Worm (Caenorhabditis elegans) whole organism, mixed stage, embryonic: ENCODE results near the gene mam-6.

Source experiments
- M03D4.4 ChIP-seq: sonication (generic microtip); optimal IDR thresholded peaks from 2 replicates; lab custom pipeline; 2017; ENCODE audit warnings: mild to moderate bottlenecking, missing genetic modification characterization, missing compliant biosample characterization
- bed-3 ChIP-seq: fragments of 200-800 bp; sonication (Bioruptor generic); optimal IDR thresholded peaks from 3 replicates; lab custom pipeline; 2018; ENCODE audit warnings: mild to moderate bottlenecking, missing genetic modification characterization, moderate library complexity, missing compliant biosample characterization
- blmp-1 ChIP-seq: fragments of 150-350 bp; optimal IDR thresholded peaks from 2 replicates; lab custom pipeline; 2014; ENCODE audit warnings: missing biosample characterization, missing genetic modification characterization
- ceh-43 ChIP-seq: fragments of 200-800 bp; sonication (Bioruptor generic); optimal IDR thresholded peaks from 2 replicates; lab custom pipeline; 2018; ENCODE audit warnings: mild to moderate bottlenecking, missing genetic modification characterization, moderate library complexity, missing compliant biosample characterization
- ceh-83 ChIP-seq: fragments of 200-800 bp; sonication (Bioruptor generic); optimal IDR thresholded peaks from 2 replicates; lab custom pipeline; 2018; ENCODE audit warnings: mild to moderate bottlenecking, missing genetic modification characterization, missing compliant biosample characterization
- ces-1 ChIP-seq: fragments of 150-350 bp; optimal IDR thresholded peaks from 2 replicates; lab custom pipeline; 2014; ENCODE audit warnings: missing biosample characterization, missing genetic modification reagents, missing genetic modification characterization
- cnd-1 ChIP-seq: fragments of 200-800 bp; sonication (Bioruptor generic); optimal IDR thresholded peaks from 2 replicates; lab custom pipeline; 2018; ENCODE audit warnings: mild to moderate bottlenecking, missing genetic modification characterization, missing compliant biosample characterization
- drap-1 ChIP-seq: fragments of 200-800 bp; sonication (Bioruptor generic); optimal IDR thresholded peaks from 3 replicates; lab custom pipeline; 2018; ENCODE audit warnings: mild to moderate bottlenecking, missing genetic modification characterization, missing compliant biosample characterization
- elt-3 ChIP-seq: fragments of 150-350 bp; optimal IDR thresholded peaks from 2 replicates; lab custom pipeline; 2014; ENCODE audit warnings: missing biosample characterization, missing genetic modification characterization
- flh-1 ChIP-seq: fragments of 200-800 bp; sonication (Bioruptor generic); optimal IDR thresholded peaks from 2 replicates; lab custom pipeline; 2018; ENCODE audit warnings: mild to moderate bottlenecking, missing genetic modification characterization, moderate library complexity, missing compliant biosample characterization
- ham-2 ChIP-seq: fragments of 200-800 bp; sonication (Bioruptor generic); optimal IDR thresholded peaks from 2 replicates; lab custom pipeline; 2018; ENCODE audit warnings: mild to moderate bottlenecking, missing genetic modification characterization, missing compliant biosample characterization
- hlh-1 ChIP-seq: fragments of 150-350 bp; optimal IDR thresholded peaks from 2 replicates; lab custom pipeline; 2014; ENCODE audit warnings: missing biosample characterization, missing genetic modification reagents, missing genetic modification characterization
- lin-32 ChIP-seq: fragments of 200-800 bp; sonication (Bioruptor generic); optimal IDR thresholded peaks from 2 replicates; lab custom pipeline; 2018; ENCODE audit warnings: mild to moderate bottlenecking, missing genetic modification characterization, missing compliant biosample characterization
- lsy-2 ChIP-seq: fragments of 150-350 bp; optimal IDR thresholded peaks from 2 replicates; lab custom pipeline; 2014; ENCODE audit warnings: missing biosample characterization, missing genetic modification characterization
- mab-5 ChIP-seq: fragments of 150-350 bp; optimal IDR thresholded peaks from 2 replicates; lab custom pipeline; 2014; ENCODE audit warnings: missing biosample characterization, missing genetic modification characterization
- mep-1 ChIP-seq: fragments of 150-350 bp; optimal IDR thresholded peaks from 2 replicates; lab custom pipeline; 2017; ENCODE audit warnings: missing biosample characterization, missing genetic modification reagents, missing genetic modification characterization, inconsistent platforms
- mls-2 ChIP-seq: sonication (generic microtip); optimal IDR thresholded peaks from 2 replicates; lab custom pipeline; 2016; ENCODE audit warnings: mild to moderate bottlenecking, missing genetic modification characterization, moderate library complexity, missing compliant biosample characterization
- nhr-12 ChIP-seq: fragments of 150-350 bp; optimal IDR thresholded peaks from 2 replicates; lab custom pipeline; 2014; ENCODE audit warnings: missing biosample characterization, missing genetic modification characterization
- nhr-2 ChIP-seq: fragments of 150-350 bp; optimal IDR thresholded peaks from 2 replicates; lab custom pipeline; 2014; ENCODE audit warnings: missing biosample characterization, missing genetic modification characterization
- nhr-237 ChIP-seq: fragments of 150-350 bp; optimal IDR thresholded peaks from 2 replicates; lab custom pipeline; 2014; ENCODE audit warnings: missing biosample characterization, missing genetic modification characterization
- nhr-28 ChIP-seq: fragments of 150-350 bp; optimal IDR thresholded peaks from 2 replicates; lab custom pipeline; 2014; ENCODE audit warnings: missing biosample characterization, missing genetic modification characterization
- nhr-76 ChIP-seq: sonication (generic microtip); optimal IDR thresholded peaks from 2 replicates; lab custom pipeline; 2017; ENCODE audit warnings: missing biosample characterization, missing genetic modification characterization
- pha-4 ChIP-seq: fragments of 150-350 bp; optimal IDR thresholded peaks from 2 replicates; lab custom pipeline; 2018; ENCODE audit warnings: missing biosample characterization, missing genetic modification reagents, missing genetic modification characterization
- sem-2 ChIP-seq: fragments of 200-800 bp; sonication (Bioruptor generic); optimal IDR thresholded peaks from 2 replicates; lab custom pipeline; 2018; ENCODE audit warnings: mild to moderate bottlenecking, missing genetic modification characterization, missing compliant biosample characterization
- snpc-4 ChIP-seq: fragments of 150-350 bp; optimal IDR thresholded peaks from 2 replicates; lab custom pipeline; 2014; ENCODE audit warnings: missing biosample characterization, missing genetic modification characterization
- sptf-1 ChIP-seq: sonication (generic microtip); optimal IDR thresholded peaks from 2 replicates; lab custom pipeline; 2017; ENCODE audit warnings: mild to moderate bottlenecking, missing genetic modification characterization, moderate library complexity, missing compliant biosample characterization
- tbx-8 ChIP-seq: fragments of 200-800 bp; sonication (Bioruptor generic); optimal IDR thresholded peaks from 2 replicates; lab custom pipeline; 2018; ENCODE audit warnings: mild to moderate bottlenecking, missing genetic modification characterization, moderate library complexity, missing compliant biosample characterization
- unc-120 ChIP-seq: sonication (generic microtip); optimal IDR thresholded peaks from 2 replicates; lab custom pipeline; 2017; ENCODE audit warnings: missing genetic modification characterization, missing compliant biosample characterization; ENCODE audit not compliant: poor library complexity, severe bottlenecking
- unc-39 ChIP-seq: fragments of 150-350 bp; optimal IDR thresholded peaks from 2 replicates; lab custom pipeline; 2014; ENCODE audit warnings: missing biosample characterization, missing genetic modification characterization
- unc-62 ChIP-seq: fragments of 150-350 bp; optimal IDR thresholded peaks from 2 replicates; lab custom pipeline; 2014; ENCODE audit warnings: missing biosample characterization, missing genetic modification reagents, missing genetic modification characterization
- zip-8 ChIP-seq: fragments of 150-350 bp; optimal IDR thresholded peaks from 2 replicates; lab custom pipeline; 2014; ENCODE audit warnings: missing biosample characterization, missing genetic modification characterization
- ztf-11 ChIP-seq: fragments of 150-350 bp; optimal IDR thresholded peaks from 2 replicates; lab custom pipeline; 2014; ENCODE audit warnings: missing biosample characterization, missing genetic modification characterization

Gene mam-6

ce11 chrX:15075170-15075569 lies 6.0 kb upstream of the mam-6 start:
- TF ChIP-seq nhr-76 (tag; lab: Kevin White, UChicago) (no peak), bed-3 (GFP tag; lab: Kevin White, UChicago) (no peak), hlh-1 (tag; lab: Kevin White, UChicago) (no peak), sptf-1 (no peak), lsy-2 (tag; lab: Kevin White, UChicago) (no peak), mep-1 (no peak), mab-5 (no peak), zip-8 (no peak), blmp-1 (tag; lab: Kevin White, UChicago) (no peak), unc-62 (GFP tag; lab: Kevin White, UChicago) (no peak), ces-1 (GFP tag; lab: Kevin White, UChicago) (no peak), M03D4.4 (tag; lab: Kevin White, UChicago) (no peak), snpc-4 (tag; lab: Kevin White, UChicago) (no peak)

ce11 chrX:15073479-15073878 lies 4.3 kb upstream of the mam-6 start:
- TF ChIP-seq unc-120 (tag; lab: Kevin White, UChicago) (no peak), lin-32 (GFP tag; lab: Kevin White, UChicago) (no peak), unc-39 (no peak), nhr-12 (tag; lab: Kevin White, UChicago) (no peak), drap-1 (GFP tag; lab: Kevin White, UChicago) (no peak), ham-2 (GFP tag; lab: Kevin White, UChicago) (no peak), elt-3 (no peak), nhr-28 (tag; lab: Kevin White, UChicago) (no peak), unc-62 (GFP tag; lab: Kevin White, UChicago) (no peak)

ce11 chrX:15072877-15073276 lies 3.7 kb upstream of the mam-6 start:
- TF ChIP-seq elt-3 (no peak), mls-2 (tag; lab: Kevin White, UChicago) (no peak), mep-1 (no peak), flh-1 (GFP tag; lab: Kevin White, UChicago) (no peak)

- TF ChIP-seq tbx-8 (GFP tag; lab: Kevin White, UChicago) (no peak), nhr-237 (tag; lab: Kevin White, UChicago) (no peak), ceh-83 (GFP tag; lab: Kevin White, UChicago) (no peak), sem-2 (GFP tag; lab: Kevin White, UChicago) (no peak), unc-120 (tag; lab: Kevin White, UChicago) (no peak), nhr-12 (tag; lab: Kevin White, UChicago) (no peak)
- TF ChIP-seq, all 35 proteins: peak for 0
Measured at ce11 chrX:15070137-15070536, 995 bp upstream of the mam-6 start.

- TF ChIP-seq cnd-1 (tag; lab: Kevin White, UChicago), result no peak
- TF ChIP-seq ceh-43, result no peak
- TF ChIP-seq pha-4 (tag; lab: Kevin White, UChicago), result no peak
- no peak for TF ChIP-seq snpc-4 (tag; lab: Kevin White, UChicago)
- TF ChIP-seq mab-5, result no peak
- TF ChIP-seq zip-8, result no peak
- TF ChIP-seq bed-3 (GFP tag; lab: Kevin White, UChicago), result no peak
- TF ChIP-seq ztf-11 (tag; lab: Kevin White, UChicago), result no peak
- no peak for TF ChIP-seq flh-1 (GFP tag; lab: Kevin White, UChicago)
- no peak for TF ChIP-seq sem-2 (GFP tag; lab: Kevin White, UChicago)
- TF ChIP-seq ceh-83 (GFP tag; lab: Kevin White, UChicago), result no peak
- TF ChIP-seq drap-1 (GFP tag; lab: Kevin White, UChicago), result no peak
- TF ChIP-seq nhr-12 (tag; lab: Kevin White, UChicago), result no peak
- no peak for TF ChIP-seq nhr-2 (tag; lab: Kevin White, UChicago)
- no peak for TF ChIP-seq unc-39
Measured at ce11 chrX:15060303-15060702, 8.8 kb downstream of the mam-6 start, which contains the start of gene fbxa-96. Gene fbxa-96 (minus strand): TSS chrX:15060403.
